Worm (Caenorhabditis elegans) whole organism, L4 larva: Measurements from ENCODE around the gene mex-5.
A peak's percentile ranks its signal among the peaks of the same experiment; 100 is the strongest.

Source experiments
- F49E8.2 ChIP-seq: sonication (generic microtip); optimal IDR thresholded peaks from 2 replicates; lab custom pipeline; 2016; ENCODE audit warnings: missing compliant biosample characterization, mild to moderate bottlenecking, missing genetic modification characterization, borderline replicate concordance
- Y48G9A.11 ChIP-seq: fragments of 200-800 bp; sonication (Bioruptor generic); IDR thresholded peaks from 2 replicates; pipeline ENCODE4 v1.3.6; 2022; ENCODE audit warnings: missing genetic modification reagents, missing genetic modification characterization, missing compliant biosample characterization
- aha-1 ChIP-seq: fragments of 150-350 bp; peaks from one replicate; lab custom pipeline; 2014; ENCODE audit warnings: missing biosample characterization, missing genetic modification characterization
- ama-1 ChIP-seq: fragments of 150-350 bp; optimal IDR thresholded peaks from 2 replicates; lab custom pipeline; 2014; ENCODE audit warnings: inconsistent platforms, mixed read lengths
- ceh-44 ChIP-seq: fragments of 200-800 bp; sonication (Bioruptor generic); IDR thresholded peaks from 2 replicates; pipeline ENCODE4 v1.3.6; 2022; ENCODE audit warnings: missing genetic modification reagents, missing genetic modification characterization, missing compliant biosample characterization
- ces-1 ChIP-seq: fragments of 150-350 bp; sonication (generic microtip); optimal IDR thresholded peaks from 4 replicates; lab custom pipeline; 2014; ENCODE audit warnings: missing biosample characterization, missing genetic modification reagents, missing genetic modification characterization
- daf-16 ChIP-seq, 3 experiments: sonication (generic microtip); optimal IDR thresholded peaks; 2 replicates each; lab custom pipeline; 2016 to 2017; ENCODE audit warnings: missing genetic modification characterization in 3 of 3, missing genetic modification reagents in 3 of 3, mild to moderate bottlenecking in 2 of 3, missing compliant biosample characterization in 2 of 3, missing biosample characterization in 1 of 3, moderate library complexity in 1 of 3
- daf-19 ChIP-seq: fragments of 200-800 bp; sonication (Bioruptor generic); conservative IDR thresholded peaks from 2 replicates; pipeline ENCODE4 v1.3.6; 2022; ENCODE audit warnings: missing genetic modification characterization, missing compliant biosample characterization
- dmd-8 ChIP-seq: fragments of 200-800 bp; sonication (Bioruptor generic); IDR thresholded peaks from 2 replicates; pipeline ENCODE4 v1.3.6; 2022; ENCODE audit warnings: missing genetic modification characterization, missing compliant biosample characterization
- duxl-1 ChIP-seq: sonication (generic microtip); optimal IDR thresholded peaks from 2 replicates; lab custom pipeline; 2016; ENCODE audit warnings: mild to moderate bottlenecking, missing genetic modification characterization, moderate library complexity, missing compliant biosample characterization; ENCODE audit not compliant: poor library complexity
- fkh-10 ChIP-seq: fragments of 150-350 bp; optimal IDR thresholded peaks from 2 replicates; lab custom pipeline; 2014; ENCODE audit warnings: missing biosample characterization, missing genetic modification reagents, missing genetic modification characterization
- fos-1 ChIP-seq: fragments of 150-350 bp; optimal IDR thresholded peaks from 2 replicates; lab custom pipeline; 2014; ENCODE audit warnings: missing biosample characterization, missing genetic modification characterization
- hif-1 ChIP-seq, 2 experiments: sonication (generic microtip); optimal IDR thresholded peaks; 2 replicates each; lab custom pipeline; 2016 to 2017; ENCODE audit warnings: missing compliant biosample characterization in 2 of 2, missing genetic modification characterization in 2 of 2, missing genetic modification reagents in 2 of 2, missing genotype in 2 of 2, mild to moderate bottlenecking in 1 of 2
- hlh-11 ChIP-seq: fragments of 200-800 bp; sonication (Bioruptor generic); optimal IDR thresholded peaks from 2 replicates; lab custom pipeline; 2018; ENCODE audit warnings: mild to moderate bottlenecking, missing genetic modification characterization, missing compliant biosample characterization
- hlh-30 ChIP-seq: sonication (generic microtip); optimal IDR thresholded peaks from 2 replicates; lab custom pipeline; 2017; ENCODE audit warnings: antibody characterized with exemption, mild to moderate bottlenecking, missing genetic modification characterization, missing compliant biosample characterization; ENCODE audit not compliant: insufficient read depth
- hmg-1.1 ChIP-seq: fragments of 200-800 bp; sonication (Bioruptor generic); IDR thresholded peaks from 2 replicates; pipeline ENCODE4 v1.3.6; 2022; ENCODE audit warnings: missing genetic modification reagents, missing genetic modification characterization, missing compliant biosample characterization
- jun-1 ChIP-seq: fragments of 150-350 bp; optimal IDR thresholded peaks from 2 replicates; lab custom pipeline; 2014; ENCODE audit warnings: missing biosample characterization, missing genetic modification reagents, missing genetic modification characterization
- lin-1 ChIP-seq: fragments of 200-800 bp; sonication (Bioruptor generic); IDR thresholded peaks from 2 replicates; pipeline ENCODE4 v1.3.6; 2022; ENCODE audit warnings: missing genetic modification reagents, missing genetic modification characterization, missing compliant biosample characterization
- lin-38 ChIP-seq: fragments of 200-800 bp; sonication (Bioruptor generic); IDR thresholded peaks from 2 replicates; pipeline ENCODE4 v1.3.6; 2022; ENCODE audit warnings: missing genetic modification reagents, missing genetic modification characterization, missing compliant biosample characterization
- madf-9 ChIP-seq: fragments of 200-800 bp; sonication (Bioruptor generic); conservative IDR thresholded peaks from 2 replicates; pipeline ENCODE4 v1.3.6; 2022; ENCODE audit warnings: missing genetic modification reagents, missing genetic modification characterization, missing compliant biosample characterization
- mes-2 ChIP-seq: sonication (generic microtip); optimal IDR thresholded peaks from 2 replicates; lab custom pipeline; 2016; ENCODE audit warnings: missing genotype, mild to moderate bottlenecking, missing genetic modification characterization, missing compliant biosample characterization; ENCODE audit not compliant: poor library complexity, severe bottlenecking
- nhr-10 ChIP-seq: fragments of 150-350 bp; optimal IDR thresholded peaks from 2 replicates; lab custom pipeline; 2014; ENCODE audit warnings: missing biosample characterization, missing genetic modification characterization
- nhr-237 ChIP-seq: sonication (generic microtip); optimal IDR thresholded peaks from 2 replicates; lab custom pipeline; 2017; ENCODE audit warnings: missing biosample characterization, missing genetic modification characterization
- nhr-28 ChIP-seq: fragments of 150-350 bp; optimal IDR thresholded peaks from 2 replicates; lab custom pipeline; 2014; ENCODE audit warnings: missing biosample characterization, missing genetic modification characterization
- nhr-77 ChIP-seq: fragments of 150-350 bp; optimal IDR thresholded peaks from 2 replicates; lab custom pipeline; 2014; ENCODE audit warnings: missing biosample characterization, missing genetic modification characterization
- rbr-2 ChIP-seq: sonication (generic microtip); optimal IDR thresholded peaks from 2 replicates; lab custom pipeline; 2016; ENCODE audit warnings: missing genotype, missing genetic modification characterization, missing compliant biosample characterization
- saeg-2 ChIP-seq: fragments of 200-800 bp; sonication (Bioruptor generic); IDR thresholded peaks from 2 replicates; pipeline ENCODE4 v1.3.6; 2022; ENCODE audit warnings: missing genetic modification reagents, missing genetic modification characterization, missing compliant biosample characterization
- sdz-12 ChIP-seq: fragments of 200-800 bp; sonication (Bioruptor generic); optimal IDR thresholded peaks from 2 replicates; lab custom pipeline; 2018; ENCODE audit warnings: mild to moderate bottlenecking, missing genetic modification characterization, missing compliant biosample characterization
- set-16 ChIP-seq: fragments of 200-800 bp; sonication (Bioruptor generic); IDR thresholded peaks from 2 replicates; pipeline ENCODE4 v1.3.6; 2022; ENCODE audit warnings: missing genetic modification reagents, missing genetic modification characterization, missing compliant biosample characterization
- skn-1 ChIP-seq: fragments of 150-350 bp; optimal IDR thresholded peaks from 2 replicates; lab custom pipeline; 2014; ENCODE audit warnings: missing biosample characterization, missing genetic modification characterization
- snpc-1.2 ChIP-seq: fragments of 200-800 bp; sonication (Bioruptor generic); IDR thresholded peaks from 2 replicates; pipeline ENCODE4 v1.3.6; 2022; ENCODE audit warnings: missing genetic modification reagents, missing genetic modification characterization, missing compliant biosample characterization
- unc-130 ChIP-seq: sonication (generic microtip); optimal IDR thresholded peaks from 2 replicates; lab custom pipeline; 2016; ENCODE audit warnings: missing genetic modification reagents, missing genetic modification characterization, missing compliant biosample characterization
- unc-39 ChIP-seq: sonication (generic microtip); optimal IDR thresholded peaks from 2 replicates; lab custom pipeline; 2017; ENCODE audit warnings: missing biosample characterization, missing genetic modification characterization
- unc-62 ChIP-seq, 3 experiments: fragments of 150-350 bp in 1 of 3; sonication (generic microtip); optimal IDR thresholded peaks in 2 of 3; peaks in 1 of 3; 1 replicate in 1 of 3; 2 replicates in 2 of 3; lab custom pipeline; 2014 to 2017; ENCODE audit warnings: missing biosample characterization in 3 of 3, missing genetic modification characterization in 3 of 3, missing genetic modification reagents in 3 of 3, missing genotype in 1 of 3
- vab-7 ChIP-seq: fragments of 200-800 bp; sonication (Bioruptor generic); IDR thresholded peaks from 2 replicates; pipeline ENCODE4 v1.3.6; 2022; ENCODE audit warnings: missing genetic modification reagents, missing genetic modification characterization, missing compliant biosample characterization
- zag-1 ChIP-seq: fragments of 150-350 bp; optimal IDR thresholded peaks from 2 replicates; lab custom pipeline; 2014; ENCODE audit warnings: missing biosample characterization, missing genetic modification characterization
- zfp-3 ChIP-seq: fragments of 200-800 bp; sonication (Bioruptor generic); conservative IDR thresholded peaks from 2 replicates; pipeline ENCODE4 v1.3.6; 2022; ENCODE audit warnings: missing genetic modification reagents, missing genetic modification characterization, missing compliant biosample characterization

The mex-5 gene

ce11 chrIV:13353143-13353773 is at the start of gene mex-5, which contains the start of gene rec-8:
Gene mex-5, plus strand, starts transcription at chrIV:13353723.
Gene rec-8, minus strand, starts transcription at chrIV:13353193.
- peak; percentile 91 for TF ChIP-seq unc-130 (GFP tag; lab: Kevin White, UChicago)
- peak; percentile 69 for TF ChIP-seq snpc-1.2 (GFP tag; lab: Robert Waterston, UW)
- 0 out of 2 replicates have a peak, but pooled peaks have one; percentile 8 for TF ChIP-seq Y48G9A.11 (GFP tag; lab: Robert Waterston, UW)
- TF ChIP-seq zfp-3 = no peak
- TF ChIP-seq fos-1 (tag; lab: Kevin White, UChicago) = no peak
- TF ChIP-seq unc-62 (GFP tag; optimal IDR thresholded peaks at IDR 0.05 in 1 of 2; lab: Kevin White, UChicago) = peak in 1 of 2 experiments; percentile 70
- no peak for TF ChIP-seq unc-62 (tag; optimal IDR thresholded peaks at IDR 0.05; lab: Kevin White, UChicago)
- peak; percentile 22 for TF ChIP-seq F49E8.2 (tag; lab: Kevin White, UChicago)

ce11 chrIV:13304786-13305185 is 48.7 kb upstream of the mex-5 start:
- TF ChIP-seq unc-62 (GFP tag; optimal IDR thresholded peaks at IDR 0.05 in 1 of 2; lab: Kevin White, UChicago) = no peak
- no peak for TF ChIP-seq unc-62 (tag; optimal IDR thresholded peaks at IDR 0.05; lab: Kevin White, UChicago)
- no peak for TF ChIP-seq ces-1
- TF ChIP-seq nhr-77 (tag; lab: Kevin White, UChicago) = no peak
- no peak for TF ChIP-seq saeg-2
- no peak for TF ChIP-seq hlh-30
- no peak for TF ChIP-seq aha-1 (tag; lab: Kevin White, UChicago)
- no peak for TF ChIP-seq duxl-1
- TF ChIP-seq daf-19 = no peak
- TF ChIP-seq, all 104 proteins: peak for 0

- no peak for TF ChIP-seq aha-1 (tag; lab: Kevin White, UChicago)
- TF ChIP-seq lin-1 (GFP tag; lab: Robert Waterston, UW) = no peak
- no peak for TF ChIP-seq sdz-12 (GFP tag; lab: Kevin White, UChicago)
- no peak for TF ChIP-seq snpc-1.2 (GFP tag; lab: Robert Waterston, UW)
- TF ChIP-seq ces-1 = no peak
- TF ChIP-seq nhr-237 = no peak
- no peak for TF ChIP-seq skn-1 (tag; lab: Kevin White, UChicago)
- TF ChIP-seq zag-1 (tag; lab: Kevin White, UChicago) = no peak
- TF ChIP-seq rbr-2 (tag; lab: Kevin White, UChicago) = no peak
- no peak for TF ChIP-seq nhr-10
- no peak for TF ChIP-seq madf-9 (GFP tag; lab: Robert Waterston, UW)
- TF ChIP-seq hif-1 (tag; optimal IDR thresholded peaks at IDR 0.05; lab: Kevin White, UChicago) = no peak
- TF ChIP-seq ceh-44 (GFP tag; lab: Robert Waterston, UW) = no peak
- TF ChIP-seq unc-39 = no peak
- no peak for TF ChIP-seq vab-7 (GFP tag; lab: Robert Waterston, UW)
- no peak for TF ChIP-seq daf-16 (GFP tag; optimal IDR thresholded peaks at IDR 0.05; lab: Kevin White, UChicago)
- TF ChIP-seq daf-16 (tag; optimal IDR thresholded peaks at IDR 0.05; lab: Kevin White, UChicago) = no peak
- TF ChIP-seq dmd-8 (GFP tag; lab: Robert Waterston, UW) = no peak
- TF ChIP-seq set-16 (GFP tag; lab: Robert Waterston, UW) = no peak
- no peak for TF ChIP-seq nhr-28
- TF ChIP-seq Y48G9A.11 (GFP tag; lab: Robert Waterston, UW) = no peak
Observed at ce11 chrIV:13309636-13310035, 43.9 kb upstream of the mex-5 start.

- TF ChIP-seq hmg-1.1 (GFP tag; lab: Robert Waterston, UW) (0 out of 2 replicates have a peak, but pooled peaks have one; percentile 35), nhr-28 (peak; percentile 15), snpc-1.2 (GFP tag; lab: Robert Waterston, UW) (peak; percentile 74; the same call in 1 of the 2 replicates), hlh-30 (no peak), F49E8.2 (tag; lab: Kevin White, UChicago) (peak; percentile 57), lin-38 (GFP tag; lab: Robert Waterston, UW) (peak; percentile 31), ama-1 (no peak), aha-1 (tag; lab: Kevin White, UChicago) (peak; percentile 96), hlh-11 (tag; lab: Kevin White, UChicago) (peak; percentile 34), jun-1 (tag; lab: Kevin White, UChicago) (no peak), fkh-10 (GFP tag; lab: Kevin White, UChicago) (no peak), mes-2 (tag; lab: Kevin White, UChicago) (no peak)
Observed at ce11 chrIV:13311331-13312034, 42.0 kb upstream of the mex-5 start.
